Worm (Caenorhabditis elegans) whole organism, L4 larva: ENCODE measurements around the gene F14F7.5.
A peak's percentile ranks its signal among the peaks of the same experiment; 100 is the strongest.

Source experiments
- F10B5.3 ChIP-seq: sonication (generic microtip); optimal IDR thresholded peaks from 2 replicates; lab custom pipeline; 2016; ENCODE audit warnings: mild to moderate bottlenecking, missing genetic modification characterization, missing compliant biosample characterization
- F26F4.8 ChIP-seq: fragments of 200-800 bp; sonication (Bioruptor generic); conservative IDR thresholded peaks from 2 replicates; pipeline ENCODE4 v1.3.6; 2022; ENCODE audit warnings: missing genetic modification characterization, missing compliant biosample characterization
- F44E2.7 ChIP-seq: fragments of 200-800 bp; sonication (Bioruptor generic); IDR thresholded peaks from 2 replicates; pipeline ENCODE4 v2.1.2; 2022; ENCODE audit warnings: missing genetic modification characterization, missing compliant biosample characterization
- Y5F2A.4 ChIP-seq: fragments of 200-800 bp; sonication (Bioruptor generic); optimal IDR thresholded peaks from 2 replicates; lab custom pipeline; 2018; ENCODE audit warnings: mild to moderate bottlenecking, missing genetic modification characterization, missing compliant biosample characterization
- ZK546.5 ChIP-seq, 2 experiments: sonication (generic microtip); optimal IDR thresholded peaks; 2 replicates each; lab custom pipeline; 2017; ENCODE audit warnings: missing biosample characterization in 2 of 2, missing genetic modification characterization in 2 of 2
- aha-1 ChIP-seq: fragments of 150-350 bp; peaks from one replicate; lab custom pipeline; 2014; ENCODE audit warnings: missing biosample characterization, missing genetic modification characterization
- arid-1 ChIP-seq: fragments of 200-800 bp; sonication (Bioruptor generic); conservative IDR thresholded peaks from 2 replicates; pipeline ENCODE4 v1.3.6; 2022; ENCODE audit warnings: missing genetic modification reagents, missing genetic modification characterization, missing compliant biosample characterization
- ceh-20 ChIP-seq: fragments of 200-800 bp; sonication (Bioruptor generic); IDR thresholded peaks from 2 replicates; pipeline ENCODE4 v1.3.6; 2022; ENCODE audit warnings: missing genetic modification reagents, missing genetic modification characterization, missing compliant biosample characterization
- ceh-32 ChIP-seq: sonication (generic microtip); optimal IDR thresholded peaks from 2 replicates; lab custom pipeline; 2016; ENCODE audit warnings: mild to moderate bottlenecking, missing genetic modification characterization, missing compliant biosample characterization; ENCODE audit not compliant: poor library complexity
- ceh-82 ChIP-seq: sonication (generic microtip); optimal IDR thresholded peaks from 2 replicates; lab custom pipeline; 2017; ENCODE audit warnings: missing biosample characterization, missing genetic modification characterization
- ces-1 ChIP-seq: fragments of 150-350 bp; sonication (generic microtip); optimal IDR thresholded peaks from 4 replicates; lab custom pipeline; 2014; ENCODE audit warnings: missing biosample characterization, missing genetic modification reagents, missing genetic modification characterization
- daf-16 ChIP-seq, 3 experiments: sonication (generic microtip); optimal IDR thresholded peaks; 2 replicates each; lab custom pipeline; 2016 to 2017; ENCODE audit warnings: missing genetic modification characterization in 3 of 3, missing genetic modification reagents in 3 of 3, mild to moderate bottlenecking in 2 of 3, missing compliant biosample characterization in 2 of 3, missing biosample characterization in 1 of 3, moderate library complexity in 1 of 3
- daf-8 ChIP-seq: fragments of 200-800 bp; sonication (Bioruptor generic); IDR thresholded peaks from 2 replicates; pipeline ENCODE4 v1.3.6; 2022; ENCODE audit warnings: missing genetic modification characterization, missing compliant biosample characterization
- dmd-6 ChIP-seq: fragments of 200-800 bp; sonication (Bioruptor generic); IDR thresholded peaks from 2 replicates; pipeline ENCODE4 v1.3.6; 2022; ENCODE audit warnings: missing genetic modification reagents, missing genetic modification characterization, missing compliant biosample characterization
- dpl-1 ChIP-seq: fragments of 150-350 bp; optimal IDR thresholded peaks from 2 replicates; lab custom pipeline; 2014; ENCODE audit warnings: missing biosample characterization, missing genetic modification reagents, missing genetic modification characterization
- duxl-1 ChIP-seq: sonication (generic microtip); optimal IDR thresholded peaks from 2 replicates; lab custom pipeline; 2016; ENCODE audit warnings: mild to moderate bottlenecking, missing genetic modification characterization, moderate library complexity, missing compliant biosample characterization; ENCODE audit not compliant: poor library complexity
- dve-1 ChIP-seq: sonication (generic microtip); optimal IDR thresholded peaks from 2 replicates; lab custom pipeline; 2017; ENCODE audit warnings: antibody characterized with exemption, mild to moderate bottlenecking, missing genetic modification characterization, missing compliant biosample characterization; ENCODE audit not compliant: insufficient read depth
- hif-1 ChIP-seq, 2 experiments: sonication (generic microtip); optimal IDR thresholded peaks; 2 replicates each; lab custom pipeline; 2016 to 2017; ENCODE audit warnings: missing compliant biosample characterization in 2 of 2, missing genetic modification characterization in 2 of 2, missing genetic modification reagents in 2 of 2, missing genotype in 2 of 2, mild to moderate bottlenecking in 1 of 2
- lin-15B ChIP-seq: fragments of 150-350 bp; sonication (generic microtip); optimal IDR thresholded peaks from 3 replicates; lab custom pipeline; 2014; ENCODE audit warnings: missing biosample characterization, missing genetic modification characterization
- lin-38 ChIP-seq: fragments of 200-800 bp; sonication (Bioruptor generic); IDR thresholded peaks from 2 replicates; pipeline ENCODE4 v1.3.6; 2022; ENCODE audit warnings: missing genetic modification reagents, missing genetic modification characterization, missing compliant biosample characterization
- lin-39 ChIP-seq: fragments of 150-350 bp; optimal IDR thresholded peaks from 2 replicates; lab custom pipeline; 2014; ENCODE audit warnings: missing biosample characterization, missing genetic modification reagents, missing genetic modification characterization
- lir-3 ChIP-seq: sonication (generic microtip); optimal IDR thresholded peaks from 2 replicates; lab custom pipeline; 2016; ENCODE audit warnings: mild to moderate bottlenecking, missing genetic modification characterization, missing compliant biosample characterization
- lsy-2 ChIP-seq, 2 experiments: fragments of 150-350 bp in 1 of 2; sonication (generic microtip) in 1 of 2; optimal IDR thresholded peaks; 2 replicates each; lab custom pipeline; 2014 to 2017; ENCODE audit warnings: missing biosample characterization in 2 of 2, missing genetic modification characterization in 2 of 2
- madf-5 ChIP-seq, 2 experiments: fragments of 200-800 bp; sonication (Bioruptor generic); IDR thresholded peaks; 2 replicates each; pipeline ENCODE4 v1.3.6; 2022; ENCODE audit warnings: missing compliant biosample characterization in 2 of 2, missing genetic modification characterization in 2 of 2
- mxl-3 ChIP-seq: fragments of 200-800 bp; sonication (Bioruptor generic); optimal IDR thresholded peaks from 2 replicates; lab custom pipeline; 2018; ENCODE audit warnings: mild to moderate bottlenecking, missing genetic modification characterization, missing compliant biosample characterization
- nhr-102 ChIP-seq: sonication (generic microtip); optimal IDR thresholded peaks from 2 replicates; lab custom pipeline; 2016; ENCODE audit warnings: mild to moderate bottlenecking, missing genetic modification characterization, moderate library complexity, missing compliant biosample characterization
- nhr-28 ChIP-seq: fragments of 150-350 bp; optimal IDR thresholded peaks from 2 replicates; lab custom pipeline; 2014; ENCODE audit warnings: missing biosample characterization, missing genetic modification characterization
- nhr-41 ChIP-seq: fragments of 200-800 bp; sonication (Bioruptor generic); IDR thresholded peaks from 2 replicates; pipeline ENCODE4 v1.3.6; 2022; ENCODE audit warnings: missing genetic modification reagents, missing genetic modification characterization, missing compliant biosample characterization
- nhr-42 ChIP-seq: fragments of 200-800 bp; sonication (Bioruptor generic); IDR thresholded peaks from 2 replicates; pipeline ENCODE4 v1.3.6; 2022; ENCODE audit warnings: missing genetic modification characterization, missing compliant biosample characterization
- nhr-48 ChIP-seq: sonication (generic microtip); optimal IDR thresholded peaks from 2 replicates; lab custom pipeline; 2016; ENCODE audit warnings: mild to moderate bottlenecking, missing genetic modification characterization, missing compliant biosample characterization
- pha-4 ChIP-seq, 2 experiments: fragments of 150-350 bp in 1 of 2; fragments of 200-800 bp in 1 of 2; sonication (Bioruptor generic) in 1 of 2; IDR thresholded peaks in 1 of 2; optimal IDR thresholded peaks in 1 of 2; 2 replicates each; pipeline versions ENCODE4 v1.3.6 to Lab custom; 2014 to 2022; ENCODE audit warnings: missing genetic modification characterization in 2 of 2, missing genetic modification reagents in 2 of 2, missing biosample characterization in 1 of 2, missing compliant biosample characterization in 1 of 2
- php-3 ChIP-seq: fragments of 200-800 bp; sonication (Bioruptor generic); IDR thresholded peaks from 2 replicates; pipeline ENCODE4 v1.3.6; 2022; ENCODE audit warnings: missing genetic modification reagents, missing genetic modification characterization, missing compliant biosample characterization
- pqm-1 ChIP-seq: sonication (generic microtip); optimal IDR thresholded peaks from 2 replicates; lab custom pipeline; 2017; ENCODE audit warnings: missing biosample characterization, missing genetic modification characterization
- rbr-2 ChIP-seq: sonication (generic microtip); optimal IDR thresholded peaks from 2 replicates; lab custom pipeline; 2016; ENCODE audit warnings: missing genotype, missing genetic modification characterization, missing compliant biosample characterization
- saeg-2 ChIP-seq: fragments of 200-800 bp; sonication (Bioruptor generic); IDR thresholded peaks from 2 replicates; pipeline ENCODE4 v1.3.6; 2022; ENCODE audit warnings: missing genetic modification reagents, missing genetic modification characterization, missing compliant biosample characterization
- spr-3 ChIP-seq: fragments of 200-800 bp; sonication (Bioruptor generic); optimal IDR thresholded peaks from 2 replicates; lab custom pipeline; 2018; ENCODE audit warnings: mild to moderate bottlenecking, missing genetic modification characterization, missing compliant biosample characterization
- tag-97 ChIP-seq: fragments of 200-800 bp; sonication (Bioruptor generic); IDR thresholded peaks from 2 replicates; pipeline ENCODE4 v1.3.6; 2022; ENCODE audit warnings: missing genetic modification characterization, missing compliant biosample characterization
- tra-1 ChIP-seq: fragments of 200-800 bp; sonication (Bioruptor generic); IDR thresholded peaks from 2 replicates; pipeline ENCODE4 v1.3.6; 2022; ENCODE audit warnings: missing genetic modification reagents, missing genetic modification characterization, missing compliant biosample characterization
- unc-130 ChIP-seq: sonication (generic microtip); optimal IDR thresholded peaks from 2 replicates; lab custom pipeline; 2016; ENCODE audit warnings: missing genetic modification reagents, missing genetic modification characterization, missing compliant biosample characterization
- unc-39 ChIP-seq: sonication (generic microtip); optimal IDR thresholded peaks from 2 replicates; lab custom pipeline; 2017; ENCODE audit warnings: missing biosample characterization, missing genetic modification characterization
- unc-62 ChIP-seq, 3 experiments: fragments of 150-350 bp in 1 of 3; sonication (generic microtip); optimal IDR thresholded peaks in 2 of 3; peaks in 1 of 3; 1 replicate in 1 of 3; 2 replicates in 2 of 3; lab custom pipeline; 2014 to 2017; ENCODE audit warnings: missing biosample characterization in 3 of 3, missing genetic modification characterization in 3 of 3, missing genetic modification reagents in 3 of 3, missing genotype in 1 of 3
- zag-1 ChIP-seq: fragments of 150-350 bp; optimal IDR thresholded peaks from 2 replicates; lab custom pipeline; 2014; ENCODE audit warnings: missing biosample characterization, missing genetic modification characterization
- zfp-2 ChIP-seq: sonication (generic microtip); optimal IDR thresholded peaks from 2 replicates; lab custom pipeline; 2016; ENCODE audit warnings: mild to moderate bottlenecking, missing genetic modification characterization, missing compliant biosample characterization
- zfp-3 ChIP-seq: fragments of 200-800 bp; sonication (Bioruptor generic); conservative IDR thresholded peaks from 2 replicates; pipeline ENCODE4 v1.3.6; 2022; ENCODE audit warnings: missing genetic modification reagents, missing genetic modification characterization, missing compliant biosample characterization
- zip-11 ChIP-seq: fragments of 200-800 bp; sonication (Bioruptor generic); IDR thresholded peaks from 2 replicates; pipeline ENCODE4 v1.3.6; 2022; ENCODE audit warnings: missing genetic modification characterization, missing compliant biosample characterization
- zip-2 ChIP-seq: fragments of 150-350 bp; optimal IDR thresholded peaks from 2 replicates; lab custom pipeline; 2014; ENCODE audit warnings: missing biosample characterization, missing genetic modification characterization
- ztf-11 ChIP-seq: fragments of 150-350 bp; optimal IDR thresholded peaks from 2 replicates; lab custom pipeline; 2014; ENCODE audit warnings: missing biosample characterization, missing genetic modification characterization

Gene F14F7.5

DNA sequence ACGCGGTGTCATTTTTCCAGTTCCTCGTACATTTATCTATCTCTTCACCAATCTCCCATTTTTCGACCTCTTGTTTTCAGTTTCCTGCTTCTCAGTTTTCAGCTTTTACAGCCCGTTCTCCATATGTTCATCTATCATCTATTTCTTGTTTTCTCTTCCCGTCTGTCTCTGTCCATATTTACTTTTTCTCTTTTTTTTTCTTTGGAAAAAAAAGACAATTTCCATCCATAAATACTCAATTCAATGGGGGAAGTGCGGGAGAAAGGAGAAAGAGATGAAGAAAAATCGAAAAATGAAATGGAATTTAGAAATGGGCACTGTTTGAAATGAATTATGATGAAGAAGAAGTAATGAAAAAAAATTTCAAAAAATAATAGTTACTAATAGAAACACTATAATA is 26.3 kb downstream of the F14F7.5 start:
- TF ChIP-seq lsy-2 (tag; optimal IDR thresholded peaks at IDR 0.05; lab: Kevin White, UChicago) (no peak), nhr-28 (tag; lab: Kevin White, UChicago) (no peak), pha-4 (GFP tag; IDR thresholded peaks at IDR 0.05; lab: Robert Waterston, UW) (no peak), pha-4 (tag; optimal IDR thresholded peaks at IDR 0.05; lab: Kevin White, UChicago) (peak; percentile 63), daf-8 (GFP tag; lab: Robert Waterston, UW) (no peak), ztf-11 (tag; lab: Kevin White, UChicago) (no peak), tag-97 (GFP tag; lab: Robert Waterston, UW) (no peak), dve-1 (tag; lab: Kevin White, UChicago) (peak; percentile 32), rbr-2 (tag; lab: Kevin White, UChicago) (no peak), aha-1 (tag; lab: Kevin White, UChicago) (peak; percentile 39)

DNA sequence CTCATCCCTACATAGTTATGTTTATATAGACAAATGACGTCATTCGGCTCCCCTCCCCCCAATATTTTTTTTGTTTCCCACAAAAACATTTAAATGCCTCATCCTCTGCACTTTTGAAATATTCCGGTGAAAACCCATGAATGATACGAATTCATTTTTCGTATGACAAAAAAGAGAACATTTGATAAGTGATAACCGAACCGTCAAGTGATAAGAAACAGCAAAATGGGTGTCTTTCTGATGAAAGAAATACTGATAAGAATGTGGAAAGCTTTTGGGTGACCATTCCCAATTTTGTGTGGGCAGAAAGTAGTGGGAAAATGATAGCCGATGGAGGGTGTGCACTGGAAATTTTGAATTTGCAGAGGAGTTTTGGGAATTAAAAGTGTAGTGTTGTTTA is 27.5 kb downstream of the F14F7.5 start:
- TF ChIP-seq ces-1 (GFP tag; lab: Kevin White, UChicago) (no peak), mxl-3 (peak; percentile 39), ceh-32 (tag; lab: Kevin White, UChicago) (no peak), ZK546.5 (tag; optimal IDR thresholded peaks at IDR 0.05; lab: Kevin White, UChicago) (no peak), unc-62 (GFP tag; optimal IDR thresholded peaks at IDR 0.05 in 1 of 2; lab: Kevin White, UChicago) (peak in 1 of 2 experiments; percentile 94), unc-62 (tag; optimal IDR thresholded peaks at IDR 0.05; lab: Kevin White, UChicago) (no peak), nhr-28 (tag; lab: Kevin White, UChicago) (peak; percentile 86), daf-16 (GFP tag; optimal IDR thresholded peaks at IDR 0.05; lab: Kevin White, UChicago) (no peak), daf-16 (tag; optimal IDR thresholded peaks at IDR 0.05; lab: Kevin White, UChicago) (peak; percentile 84), hif-1 (tag; optimal IDR thresholded peaks at IDR 0.05; lab: Kevin White, UChicago) (no peak), saeg-2 (GFP tag; lab: Robert Waterston, UW) (no peak), pha-4 (GFP tag; IDR thresholded peaks at IDR 0.05; lab: Robert Waterston, UW) (no peak), pha-4 (tag; optimal IDR thresholded peaks at IDR 0.05; lab: Kevin White, UChicago) (no peak), F44E2.7 (no peak), ceh-20 (GFP tag; lab: Robert Waterston, UW) (no peak), zfp-3 (no peak), lin-15B (tag; lab: Kevin White, UChicago) (no peak), nhr-102 (tag; lab: Kevin White, UChicago) (peak; percentile 45), dpl-1 (GFP tag; lab: Kevin White, UChicago) (no peak), pqm-1 (tag; lab: Kevin White, UChicago) (peak; percentile 98), lir-3 (tag; lab: Kevin White, UChicago) (no peak), tra-1 (GFP tag; lab: Robert Waterston, UW) (no peak), lin-39 (no peak), zip-11 (GFP tag; lab: Robert Waterston, UW) (no peak), arid-1 (GFP tag; lab: Robert Waterston, UW) (no peak), ceh-82 (tag; lab: Kevin White, UChicago) (no peak), dmd-6 (peak; percentile 79), php-3 (GFP tag; lab: Robert Waterston, UW) (no peak), unc-39 (tag; lab: Kevin White, UChicago) (no peak), zip-2 (tag; lab: Kevin White, UChicago) (no peak), madf-5 (GFP tag; IDR thresholded peaks at IDR 0.05; lab: Robert Waterston, UW) (no peak), F26F4.8 (GFP tag; lab: Robert Waterston, UW) (no peak), rbr-2 (tag; lab: Kevin White, UChicago) (no peak), zfp-2 (tag; lab: Kevin White, UChicago) (no peak), F10B5.3 (tag; lab: Kevin White, UChicago) (no peak), nhr-48 (tag; lab: Kevin White, UChicago) (no peak), duxl-1 (tag; lab: Kevin White, UChicago) (no peak), dve-1 (tag; lab: Kevin White, UChicago) (peak; percentile 79), nhr-41 (GFP tag; lab: Robert Waterston, UW) (no peak), zag-1 (tag; lab: Kevin White, UChicago) (no peak), nhr-42 (GFP tag; lab: Robert Waterston, UW) (no peak), lin-38 (GFP tag; lab: Robert Waterston, UW) (no peak), Y5F2A.4 (GFP tag; lab: Kevin White, UChicago) (no peak), unc-130 (no peak), lsy-2 (tag; optimal IDR thresholded peaks at IDR 0.05; lab: Kevin White, UChicago) (peak in 1 of 2 experiments; percentile 30), spr-3 (no peak)
